Worm (Caenorhabditis elegans) whole organism, L4/young adult: ENCODE results near the gene srbc-23.
"Not testable (repeated sequence)": the region's sequence is repeated elsewhere in the genome, so short reads cannot be mapped to it uniquely, and the experiment has no call there.

ENCODE experiments used
- W03F9.2 ChIP-seq: fragments of 150-350 bp; optimal IDR thresholded peaks from 2 replicates; lab custom pipeline; 2014; ENCODE audit warnings: missing biosample characterization, missing genetic modification characterization
- dao-5 ChIP-seq: sonication (generic microtip); optimal IDR thresholded peaks from 2 replicates; lab custom pipeline; 2016; ENCODE audit warnings: missing genotype, missing genetic modification characterization, moderate library complexity, missing compliant biosample characterization
- him-1 ChIP-seq: sonication (generic microtip); optimal IDR thresholded peaks from 2 replicates; lab custom pipeline; 2016; ENCODE audit warnings: missing genotype, missing genetic modification reagents, missing genetic modification characterization, missing compliant biosample characterization

The srbc-23 gene

ce11 chrV:2135323-2135722 lies 18.1 kb upstream of the srbc-23 start:
- TF ChIP-seq dao-5 (no peak), W03F9.2 (tag; lab: Kevin White, UChicago) (no peak), him-1 (peak; percentile 42)

DNA sequence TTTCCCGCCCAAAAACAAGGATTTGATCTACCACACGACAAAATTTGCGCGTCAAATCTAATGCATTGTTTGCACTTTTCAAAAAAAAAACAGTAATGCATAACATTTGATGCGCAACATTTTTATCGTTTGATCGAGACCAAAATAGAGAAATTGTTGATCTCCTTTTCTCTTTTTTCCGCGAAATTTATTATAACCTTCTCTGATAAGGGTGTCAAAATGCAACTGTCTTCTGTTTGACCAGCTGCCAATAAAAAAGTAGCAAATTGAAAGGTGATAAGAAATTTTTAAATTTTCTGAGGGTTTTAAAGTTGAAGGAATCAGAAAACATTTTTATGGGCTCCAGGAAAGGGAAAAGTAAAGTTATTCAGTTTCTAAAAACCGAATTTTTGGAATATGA lies 16.4 kb upstream of the srbc-23 start:
- TF ChIP-seq W03F9.2 (tag; lab: Kevin White, UChicago) (no peak), him-1 (no peak), dao-5 (no peak)

ce11 chrV:2138287-2138686 lies 15.1 kb upstream of the srbc-23 start:
- TF ChIP-seq him-1 (peak; percentile 23), W03F9.2 (tag; lab: Kevin White, UChicago) (no peak), dao-5 (no peak)

ce11 chrV:2139918-2140317 lies 13.5 kb upstream of the srbc-23 start, which contains the start of gene F22F7.7:
F22F7.7 (minus strand) TSS chrV:2140042.
- no peak for TF ChIP-seq W03F9.2 (tag; lab: Kevin White, UChicago)
- TF ChIP-seq dao-5: no peak
- TF ChIP-seq him-1: no peak

- TF ChIP-seq him-1; dao-5; W03F9.2 (tag; lab: Kevin White, UChicago): not testable (repeated sequence)
Observed at ce11 chrV:2144408-2144807, 9.0 kb upstream of the srbc-23 start, which contains the start of gene F22F7.12. F22F7.12 (minus strand) TSS chrV:2144508.

- no peak for TF ChIP-seq W03F9.2 (tag; lab: Kevin White, UChicago)
Observed at ce11 chrV:2146044-2146443, 7.3 kb upstream of the srbc-23 start, which contains the start of gene str-52. str-52 (minus strand) TSS chrV:2146144.

DNA sequence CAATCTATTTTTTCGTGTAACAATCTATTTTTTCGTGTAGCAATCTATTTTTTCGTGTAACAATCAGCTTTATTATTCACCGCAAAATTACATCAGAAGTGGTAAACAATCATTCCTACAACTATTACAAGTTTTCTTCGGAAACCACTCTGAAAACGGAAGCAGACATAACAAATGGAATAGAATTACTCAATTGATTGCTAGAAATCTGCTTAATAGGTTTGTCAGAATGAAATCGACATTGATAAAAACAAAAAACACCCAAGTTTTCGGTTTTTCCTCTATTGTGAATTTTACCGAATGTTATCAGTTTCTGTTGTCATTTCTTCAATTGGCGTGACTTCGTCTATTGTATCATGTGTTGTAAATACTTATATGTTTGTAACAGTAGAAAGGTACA lies 6.6 kb upstream of the srbc-23 start, which contains the start of gene srbc-20:
Gene srbc-20 (plus strand): TSS at position 301 of the 400 bp plus-strand sequence.
- TF ChIP-seq dao-5 (no peak), him-1 (no peak), W03F9.2 (tag; lab: Kevin White, UChicago) (no peak)

DNA sequence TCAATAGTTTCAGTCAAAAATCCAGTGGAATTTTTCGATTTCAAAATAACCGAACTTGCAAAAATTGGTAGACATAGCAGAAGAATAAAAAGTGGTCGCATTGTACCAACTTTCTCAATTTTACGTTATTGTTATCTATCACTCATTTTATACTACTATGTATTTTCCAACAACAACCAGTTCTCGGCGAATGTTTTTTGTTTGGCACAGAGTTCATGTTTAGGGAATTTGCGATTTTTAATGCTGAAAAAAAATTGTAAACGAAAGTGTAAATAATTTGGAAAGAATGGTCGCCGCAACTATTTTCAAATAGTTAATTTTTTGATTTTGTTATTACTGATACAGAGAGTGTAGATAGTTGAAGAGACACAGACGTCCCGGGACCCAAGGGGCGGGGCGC lies 3.9 kb upstream of the srbc-23 start, which contains the start of gene C45H4.21:
Gene C45H4.21 (minus strand): TSS at position 101 of the 400 bp plus-strand sequence.
- TF ChIP-seq him-1 (no peak), dao-5 (no peak), W03F9.2 (tag; lab: Kevin White, UChicago) (no peak)

ce11 chrV:2150876-2151275 lies 2.5 kb upstream of the srbc-23 start, which contains the start of gene C45H4.13:
C45H4.13 (minus strand) TSS chrV:2150976.
- TF ChIP-seq W03F9.2 (tag; lab: Kevin White, UChicago) (no peak), him-1 (no peak), dao-5 (no peak)

ce11 chrV:2151458-2151857 lies 1.9 kb upstream of the srbc-23 start, which contains the start of gene srbc-24:
srbc-24 (plus strand) TSS chrV:2151758.
- TF ChIP-seq dao-5 (no peak), W03F9.2 (tag; lab: Kevin White, UChicago) (no peak), him-1 (no peak)

ce11 chrV:2155232-2155631 lies 1.9 kb downstream of the srbc-23 start, which contains the start of gene srbc-21:
srbc-21 (plus strand) TSS chrV:2155532.
- TF ChIP-seq W03F9.2 (tag; lab: Kevin White, UChicago): no peak
- TF ChIP-seq him-1: no peak
- no peak for TF ChIP-seq dao-5

- TF ChIP-seq him-1: no peak
- TF ChIP-seq dao-5: no peak
- TF ChIP-seq W03F9.2 (tag; lab: Kevin White, UChicago): no peak
Observed at ce11 chrV:2156830-2157229, 3.5 kb downstream of the srbc-23 start, which contains the start of gene srbc-22. srbc-22 (plus strand) TSS chrV:2157130.

DNA sequence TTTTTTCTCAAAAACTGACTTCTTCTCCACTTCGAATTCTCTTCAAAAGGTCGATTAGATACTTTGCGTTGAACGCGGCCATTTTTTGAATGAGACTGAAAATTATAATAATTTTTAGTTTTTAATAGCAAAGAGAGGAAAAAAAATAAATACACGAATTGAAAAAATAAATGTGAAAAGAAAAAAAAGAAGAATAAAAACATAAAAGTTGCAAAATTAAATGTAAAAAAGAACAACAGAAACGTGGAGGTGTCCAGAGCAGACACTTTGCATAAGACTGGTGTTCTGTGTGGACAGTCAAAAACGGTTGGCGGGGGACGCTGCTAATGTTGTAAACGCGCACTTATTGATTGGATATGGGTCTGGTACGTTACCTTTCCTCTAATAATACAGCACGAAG lies 6.0 kb downstream of the srbc-23 start, which contains the start of gene C45H4.14:
Gene C45H4.14 (minus strand): TSS at position 101 of the 400 bp plus-strand sequence.
- no peak for TF ChIP-seq W03F9.2 (tag; lab: Kevin White, UChicago)
- no peak for TF ChIP-seq him-1
- TF ChIP-seq dao-5: no peak

DNA sequence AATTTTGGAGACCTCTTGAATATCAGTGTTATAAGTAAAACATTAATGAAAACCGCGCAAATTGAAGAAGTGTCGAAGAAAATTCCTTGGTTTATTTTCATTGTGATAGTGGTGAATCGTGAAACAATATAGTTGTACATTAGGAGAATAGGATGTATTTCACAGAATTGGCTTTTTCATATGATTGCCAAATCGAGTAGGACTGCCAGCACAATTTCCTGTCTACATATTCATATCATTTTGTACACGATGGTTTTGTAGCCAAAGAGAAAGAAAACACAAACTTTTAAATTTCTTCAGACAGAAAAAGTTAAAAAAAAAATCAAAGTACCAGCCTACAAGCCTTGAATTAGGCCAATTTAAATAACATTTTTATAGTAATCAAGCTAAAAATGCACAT lies 10.4 kb downstream of the srbc-23 start, which contains the start of gene str-255:
Gene str-255 (minus strand): TSS at position 101 of the 400 bp plus-strand sequence.
- TF ChIP-seq W03F9.2 (tag; lab: Kevin White, UChicago): no peak
- TF ChIP-seq him-1: no peak
- TF ChIP-seq dao-5: no peak

DNA sequence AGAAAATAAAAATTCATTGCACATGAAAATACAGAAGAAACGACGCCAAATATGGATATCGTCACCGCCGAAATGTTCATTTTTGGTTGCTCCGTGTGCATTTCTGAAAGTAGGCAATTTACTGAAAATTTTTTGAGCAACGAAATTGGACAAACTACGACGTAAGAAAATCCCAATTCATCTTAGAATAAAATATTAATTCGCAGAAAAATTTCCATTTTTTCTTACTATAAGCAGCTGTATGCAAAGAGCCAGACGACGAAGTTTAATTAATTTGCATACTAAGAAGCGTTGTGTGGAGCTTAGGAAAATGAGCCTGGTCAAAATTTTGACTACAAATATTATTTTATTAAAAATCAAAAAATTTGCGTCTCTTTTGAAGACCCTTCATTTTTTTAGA lies 13.3 kb downstream of the srbc-23 start, which contains the start of gene srbc-19:
Gene srbc-19 (minus strand): TSS at position 101 of the 400 bp plus-strand sequence.
- TF ChIP-seq him-1 (no peak), dao-5 (no peak), W03F9.2 (tag; lab: Kevin White, UChicago) (no peak)
